Worm (Caenorhabditis elegans) whole organism, L1 larva: Measurements from ENCODE around the gene dhps-1.

ENCODE experiments used
- C04F5.9 ChIP-seq: sonication (generic microtip); optimal IDR thresholded peaks from 2 replicates; lab custom pipeline; 2016; ENCODE audit warnings: missing genetic modification characterization, missing compliant biosample characterization
- C34B4.2 ChIP-seq: sonication (generic microtip); optimal IDR thresholded peaks from 2 replicates; lab custom pipeline; 2017; ENCODE audit warnings: mild to moderate bottlenecking, missing genetic modification characterization, missing compliant biosample characterization
- F16B12.6 ChIP-seq: fragments of 150-350 bp; optimal IDR thresholded peaks from 2 replicates; lab custom pipeline; 2014; ENCODE audit warnings: missing biosample characterization, missing genetic modification characterization
- blmp-1 ChIP-seq: fragments of 150-350 bp; optimal IDR thresholded peaks from 2 replicates; lab custom pipeline; 2014; ENCODE audit warnings: missing biosample characterization, missing genetic modification characterization
- ceh-82 ChIP-seq, 3 experiments: fragments of 150-350 bp in 1 of 3; sonication (generic microtip) in 2 of 3; optimal IDR thresholded peaks; 2 replicates each; lab custom pipeline; 2014 to 2017; ENCODE audit warnings: missing biosample characterization in 3 of 3, missing genetic modification characterization in 3 of 3
- ceh-90 ChIP-seq: sonication (generic microtip); optimal IDR thresholded peaks from 2 replicates; lab custom pipeline; 2016; ENCODE audit warnings: missing genetic modification characterization, missing compliant biosample characterization
- ces-1 ChIP-seq: fragments of 150-350 bp; optimal IDR thresholded peaks from 2 replicates; lab custom pipeline; 2014; ENCODE audit warnings: missing biosample characterization, missing genetic modification reagents, missing genetic modification characterization
- dpl-1 ChIP-seq, 3 experiments: fragments of 150-350 bp in 2 of 3; sonication (generic microtip) in 1 of 3; optimal IDR thresholded peaks; 2 replicates each; lab custom pipeline; 2014 to 2017; ENCODE audit warnings: missing biosample characterization in 3 of 3, missing genetic modification characterization in 3 of 3, missing genetic modification reagents in 3 of 3
- dsc-1 ChIP-seq: sonication (generic microtip); optimal IDR thresholded peaks from 2 replicates; lab custom pipeline; 2016; ENCODE audit warnings: mild to moderate bottlenecking, missing genetic modification characterization, missing compliant biosample characterization
- efl-1 ChIP-seq, 4 experiments: fragments of 150-350 bp; optimal IDR thresholded peaks in 3 of 4; peaks in 1 of 4; 1 replicate in 1 of 4; 2 replicates in 3 of 4; lab custom pipeline; 2014; ENCODE audit warnings: missing biosample characterization in 2 of 4, missing genetic modification characterization in 2 of 4, missing genetic modification reagents in 2 of 4
- egl-13 ChIP-seq: sonication (generic microtip); optimal IDR thresholded peaks from 2 replicates; lab custom pipeline; 2016; ENCODE audit warnings: missing genotype, missing genetic modification reagents, missing genetic modification characterization, missing compliant biosample characterization
- egl-27 ChIP-seq, 2 experiments: fragments of 150-350 bp in 1 of 2; sonication (generic microtip); optimal IDR thresholded peaks; 3 replicates each; lab custom pipeline; 2017 to 2018; ENCODE audit warnings: missing biosample characterization in 2 of 2, missing genetic modification characterization in 2 of 2, missing genetic modification reagents in 2 of 2
- elt-3 ChIP-seq, 6 experiments: fragments of 150-350 bp in 1 of 6; sonication (generic microtip); optimal IDR thresholded peaks; 2 replicates each; lab custom pipeline; 2017 to 2018; ENCODE audit warnings: missing biosample characterization in 6 of 6, missing genetic modification characterization in 6 of 6, inconsistent platforms in 1 of 6
- fkh-8 ChIP-seq: sonication (generic microtip); optimal IDR thresholded peaks from 2 replicates; lab custom pipeline; 2016; ENCODE audit warnings: mild to moderate bottlenecking, missing genetic modification characterization, missing compliant biosample characterization
- grh-1 ChIP-seq: fragments of 200-800 bp; sonication (Bioruptor generic); IDR thresholded peaks from 2 replicates; pipeline ENCODE4 v1.3.6; 2022; ENCODE audit warnings: missing genetic modification reagents, missing genetic modification characterization, missing compliant biosample characterization
- hlh-17 ChIP-seq: fragments of 200-800 bp; sonication (Bioruptor generic); optimal IDR thresholded peaks from 2 replicates; lab custom pipeline; 2018; ENCODE audit warnings: missing genetic modification characterization, mild to moderate bottlenecking, missing compliant biosample characterization, moderate library complexity, borderline replicate concordance
- irx-1 ChIP-seq: sonication (generic microtip); optimal IDR thresholded peaks from 2 replicates; lab custom pipeline; 2016; ENCODE audit warnings: missing genetic modification characterization, missing compliant biosample characterization
- lin-35 ChIP-seq, 2 experiments: fragments of 150-350 bp; optimal IDR thresholded peaks; 2 replicates each; lab custom pipeline; 2014; ENCODE audit warnings: missing biosample characterization in 2 of 2, missing genetic modification characterization in 2 of 2, missing genetic modification reagents in 2 of 2
- lsy-2 ChIP-seq, 2 experiments: fragments of 150-350 bp; optimal IDR thresholded peaks; 2 replicates each; lab custom pipeline; 2014; ENCODE audit warnings: missing biosample characterization in 2 of 2, missing genetic modification characterization in 2 of 2
- mep-1 ChIP-seq: fragments of 150-350 bp; optimal IDR thresholded peaks from 2 replicates; lab custom pipeline; 2014; ENCODE audit warnings: missing biosample characterization, missing genetic modification characterization
- nhr-12 ChIP-seq: sonication (generic microtip); optimal IDR thresholded peaks from 2 replicates; lab custom pipeline; 2017; ENCODE audit warnings: missing biosample characterization, missing genetic modification characterization
- nhr-47 ChIP-seq: sonication (generic microtip); optimal IDR thresholded peaks from 2 replicates; lab custom pipeline; 2016; ENCODE audit warnings: mild to moderate bottlenecking, missing genetic modification characterization, moderate library complexity, missing compliant biosample characterization
- nhr-71 ChIP-seq: sonication (generic microtip); optimal IDR thresholded peaks from 2 replicates; lab custom pipeline; 2016; ENCODE audit warnings: mild to moderate bottlenecking, missing genetic modification characterization, moderate library complexity, missing compliant biosample characterization
- nhr-84 ChIP-seq: sonication (generic microtip); optimal IDR thresholded peaks from 2 replicates; lab custom pipeline; 2017; ENCODE audit warnings: missing biosample characterization, missing genetic modification characterization
- nhr-85 ChIP-seq: sonication (generic microtip); peaks from one replicate; lab custom pipeline; 2016; ENCODE audit warnings: missing genetic modification characterization, inconsistent platforms, missing compliant biosample characterization
- nhr-90 ChIP-seq: sonication (generic microtip); optimal IDR thresholded peaks from 2 replicates; lab custom pipeline; 2016; ENCODE audit warnings: mild to moderate bottlenecking, missing genetic modification characterization, missing compliant biosample characterization; ENCODE audit not compliant: poor library complexity
- pag-3 ChIP-seq: sonication (generic microtip); optimal IDR thresholded peaks from 2 replicates; lab custom pipeline; 2017; ENCODE audit warnings: missing genetic modification characterization, mild to moderate bottlenecking, missing compliant biosample characterization, antibody characterized with exemption, borderline replicate concordance; ENCODE audit not compliant: insufficient read depth
- rnt-1 ChIP-seq: sonication (generic microtip); optimal IDR thresholded peaks from 2 replicates; lab custom pipeline; 2016; ENCODE audit warnings: mild to moderate bottlenecking, missing genetic modification characterization, moderate library complexity, missing compliant biosample characterization
- skn-1 ChIP-seq: fragments of 150-350 bp; optimal IDR thresholded peaks from 2 replicates; lab custom pipeline; 2014; ENCODE audit warnings: missing biosample characterization, missing genetic modification characterization
- snu-23 ChIP-seq: sonication (generic microtip); optimal IDR thresholded peaks from 2 replicates; lab custom pipeline; 2016; ENCODE audit warnings: missing genetic modification characterization, missing compliant biosample characterization
- sptf-1 ChIP-seq: fragments of 150-350 bp; optimal IDR thresholded peaks from 2 replicates; lab custom pipeline; 2014; ENCODE audit warnings: missing biosample characterization, missing genetic modification characterization
- swsn-7 ChIP-seq: sonication (generic microtip); optimal IDR thresholded peaks from 2 replicates; lab custom pipeline; 2016; ENCODE audit warnings: missing genetic modification characterization, missing compliant biosample characterization
- tbx-2 ChIP-seq: sonication (generic microtip); optimal IDR thresholded peaks from 2 replicates; lab custom pipeline; 2016; ENCODE audit warnings: missing genetic modification characterization, missing compliant biosample characterization
- tlp-1 ChIP-seq: fragments of 150-350 bp; optimal IDR thresholded peaks from 2 replicates; lab custom pipeline; 2014; ENCODE audit warnings: missing biosample characterization, missing genetic modification characterization
- unc-30 ChIP-seq: sonication (generic microtip); optimal IDR thresholded peaks from 2 replicates; lab custom pipeline; 2017; ENCODE audit warnings: missing biosample characterization, missing genetic modification characterization
- xbp-1 ChIP-seq: sonication (generic microtip); optimal IDR thresholded peaks from 2 replicates; lab custom pipeline; 2016; ENCODE audit warnings: missing genetic modification characterization, missing compliant biosample characterization

The dhps-1 gene

DNA sequence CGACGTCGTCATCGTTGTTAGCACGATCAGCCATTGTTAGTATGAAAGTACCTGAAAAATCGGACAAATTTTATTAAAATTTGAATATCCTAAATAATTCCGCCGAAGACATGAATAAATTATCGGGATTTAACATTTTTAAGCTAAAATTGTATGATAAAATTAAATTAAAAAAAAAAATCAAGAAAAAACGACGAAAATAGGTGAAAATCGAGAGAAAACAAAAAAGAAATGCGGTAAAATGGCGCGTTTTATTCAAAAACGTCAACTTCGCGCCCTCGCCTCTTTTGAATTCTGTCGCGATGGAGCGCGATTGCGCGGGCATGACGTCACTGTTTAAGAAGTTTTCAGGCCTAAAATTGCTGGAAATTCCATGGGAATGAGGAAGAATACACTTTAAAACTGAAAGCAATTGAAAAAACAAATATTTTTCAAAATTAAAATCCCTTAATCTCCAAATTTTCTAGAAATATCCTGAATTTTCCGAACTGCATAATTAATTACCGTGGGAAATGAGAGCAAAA is 13.8 kb downstream of the dhps-1 start, which contains the start of gene mcm-2 (continued):
- TF ChIP-seq nhr-47 (tag; lab: Kevin White, UChicago): peak; percentile 76
- TF ChIP-seq fkh-8 (tag; lab: Kevin White, UChicago): peak; percentile 74
- TF ChIP-seq elt-3 (tag; optimal IDR thresholded peaks at IDR 0.05; lab: Kevin White, UChicago): no peak
- TF ChIP-seq swsn-7: peak; percentile 45
- peak; percentile 38; the same call in 1 of the 2 replicates for TF ChIP-seq grh-1
- peak; percentile 69 for TF ChIP-seq mep-1 (tag; lab: Kevin White, UChicago)
- TF ChIP-seq blmp-1: no peak
- peak; percentile 80 for TF ChIP-seq nhr-71 (tag; lab: Kevin White, UChicago)
- TF ChIP-seq C34B4.2: no peak
- TF ChIP-seq tbx-2 (tag; lab: Kevin White, UChicago): peak; percentile 60
- peak; percentile 35 for TF ChIP-seq dsc-1 (tag; lab: Kevin White, UChicago)
- peak; percentile 72 for TF ChIP-seq nhr-85 (tag; lab: Kevin White, UChicago)
- peak; percentile 70 for TF ChIP-seq xbp-1 (tag; lab: Kevin White, UChicago)
- peak; percentile 3 for TF ChIP-seq irx-1
- TF ChIP-seq egl-27 (tag; optimal IDR thresholded peaks at IDR 0.05; lab: Kevin White, UChicago): no peak
- TF ChIP-seq ceh-90: no peak
- TF ChIP-seq ceh-82 (tag; optimal IDR thresholded peaks at IDR 0.05; lab: Kevin White, UChicago): peak in 2 of 3 experiments; percentile 23 to 68

DNA sequence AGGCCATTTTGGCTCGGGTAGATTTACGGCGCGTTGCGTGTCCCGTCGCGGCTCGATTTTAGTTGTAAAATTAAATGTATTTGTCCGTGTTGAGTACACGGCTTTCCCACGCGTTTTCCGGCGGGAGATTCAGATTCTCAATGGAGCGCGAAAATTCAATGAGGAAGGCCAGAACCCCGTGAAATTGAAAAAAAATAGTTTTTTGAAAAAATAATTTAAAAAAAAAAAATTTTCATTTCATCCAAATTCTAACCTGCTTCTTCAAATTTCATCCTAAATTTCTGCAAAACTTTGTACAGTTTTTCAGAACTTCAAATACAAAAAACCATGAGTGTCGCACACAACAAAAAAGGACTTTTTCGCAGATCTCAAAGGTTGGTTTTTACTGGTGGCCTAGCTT is 16.0 kb downstream of the dhps-1 start, which contains the start of gene glb-29:
Gene glb-29 (plus strand): TSS at position 301 of the 400 bp plus-strand sequence.
- TF ChIP-seq nhr-12 (tag; lab: Kevin White, UChicago) (no peak), unc-30 (tag; lab: Kevin White, UChicago) (no peak), lsy-2 (tag; optimal IDR thresholded peaks at IDR 0.05; lab: Kevin White, UChicago) (no peak), rnt-1 (no peak), C04F5.9 (tag; lab: Kevin White, UChicago) (no peak), lin-35 (GFP tag; optimal IDR thresholded peaks at IDR 0.05; lab: Kevin White, UChicago) (no peak), hlh-17 (GFP tag; lab: Kevin White, UChicago) (no peak), ceh-90 (no peak), nhr-84 (tag; lab: Kevin White, UChicago) (no peak), ces-1 (GFP tag; lab: Kevin White, UChicago) (no peak), egl-27 (tag; optimal IDR thresholded peaks at IDR 0.05; lab: Kevin White, UChicago) (no peak), nhr-90 (tag; lab: Kevin White, UChicago) (no peak), sptf-1 (tag; lab: Kevin White, UChicago) (no peak), dpl-1 (GFP tag; optimal IDR thresholded peaks at IDR 0.05; lab: Kevin White, UChicago) (no peak), egl-13 (tag; lab: Kevin White, UChicago) (no peak)

DNA sequence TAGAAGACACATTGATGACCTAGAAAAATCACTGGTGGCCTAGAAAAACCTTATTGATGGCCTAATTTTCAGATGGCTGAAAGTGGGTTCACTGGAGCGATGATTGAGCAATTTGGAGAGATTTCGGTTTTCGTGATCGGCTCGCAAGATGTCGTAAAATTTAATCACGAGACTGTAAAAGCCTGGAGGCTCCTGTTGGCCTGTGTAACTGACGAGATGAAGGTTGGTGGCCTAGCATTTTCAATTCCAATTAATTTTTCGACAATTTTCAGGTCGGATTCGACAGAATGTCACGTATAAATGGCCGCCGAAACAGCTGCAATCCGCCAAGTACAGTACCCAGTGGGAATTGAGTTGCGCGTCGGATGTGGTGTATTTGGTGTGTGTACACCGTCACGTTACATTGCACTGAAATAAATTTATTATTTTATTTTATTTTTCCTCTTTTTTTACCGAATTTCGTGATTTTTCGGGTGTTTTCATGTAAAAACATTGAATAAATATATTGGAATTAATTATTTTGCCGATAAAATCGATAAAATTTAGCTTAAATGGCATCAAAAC is 30.6 kb downstream of the dhps-1 start, which contains the start of gene Y17G7B.12:
Gene Y17G7B.12 (plus strand): TSS at position 547 of the 564 bp plus-strand sequence.
- TF ChIP-seq lin-35 (GFP tag; optimal IDR thresholded peaks at IDR 0.05; lab: Kevin White, UChicago) (peak in 1 of 2 experiments; percentile 23), mep-1 (tag; lab: Kevin White, UChicago) (peak; percentile 22), snu-23 (peak; percentile 5), skn-1 (tag; lab: Kevin White, UChicago) (peak; percentile 48), dpl-1 (GFP tag; optimal IDR thresholded peaks at IDR 0.05; lab: Kevin White, UChicago) (peak in 1 of 3 experiments; percentile 37), pag-3 (tag; lab: Kevin White, UChicago) (no peak), F16B12.6 (peak; percentile 79), tlp-1 (tag; lab: Kevin White, UChicago) (no peak), unc-30 (tag; lab: Kevin White, UChicago) (no peak), lsy-2 (tag; optimal IDR thresholded peaks at IDR 0.05; lab: Kevin White, UChicago) (peak; percentile 56 to 90), efl-1 (optimal IDR thresholded peaks at IDR 0.05; lab: Kevin White, UChicago) (peak; percentile 4 to 21), efl-1 (GFP tag; optimal IDR thresholded peaks at IDR 0.05 in 1 of 2; lab: Kevin White, UChicago) (peak; percentile 18 to 92)
